Worm (Caenorhabditis elegans): ENCODE measurements around the gene wdr-5.1.

DNA sequence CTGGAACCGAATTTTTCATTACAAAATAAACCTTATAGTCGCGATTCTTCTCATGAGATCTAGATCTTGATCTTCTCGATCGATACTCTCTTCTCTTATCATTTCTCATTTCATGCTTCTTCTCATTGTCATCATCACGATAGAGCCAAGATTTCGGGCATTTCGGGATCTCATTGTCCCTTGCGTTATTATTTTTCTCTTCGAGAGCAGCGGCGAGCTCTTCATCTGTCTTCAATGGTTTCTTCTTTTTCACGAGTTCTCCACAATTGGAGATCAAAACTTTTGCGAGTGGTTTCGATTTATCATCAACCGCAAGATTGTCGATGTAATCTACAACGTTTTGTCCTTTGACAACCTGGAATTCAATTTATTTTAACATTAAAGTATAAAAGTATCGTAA is 6.7 kb upstream of the wdr-5.1 start:
- TF ChIP-seq lsy-2 (tag; optimal IDR thresholded peaks at IDR 0.05) (no peak), fos-1 (tag; optimal IDR thresholded peaks at IDR 0.05) (no peak), egl-27 (tag; optimal IDR thresholded peaks at IDR 0.05) (no peak)
